Worm (Caenorhabditis elegans) whole organism, L3 larva: ENCODE results near the gene ZC376.8.

Source experiments
- R02D3.7 ChIP-seq: fragments of 150-350 bp; optimal IDR thresholded peaks from 2 replicates; lab custom pipeline; 2014; ENCODE audit warnings: missing biosample characterization, missing genetic modification characterization
- aly-2 ChIP-seq: fragments of 150-350 bp; optimal IDR thresholded peaks from 2 replicates; lab custom pipeline; 2014; ENCODE audit warnings: missing biosample characterization, missing genetic modification characterization
- ama-1 ChIP-seq: fragments of 150-350 bp; optimal IDR thresholded peaks from 2 replicates; lab custom pipeline; 2018
- ceh-82 ChIP-seq: fragments of 150-350 bp; optimal IDR thresholded peaks from 2 replicates; lab custom pipeline; 2014; ENCODE audit warnings: missing biosample characterization, missing genetic modification characterization
- daf-12 ChIP-seq: fragments of 150-350 bp; optimal IDR thresholded peaks from 2 replicates; lab custom pipeline; 2014; ENCODE audit warnings: missing biosample characterization, missing genetic modification reagents, missing genetic modification characterization
- elt-1 ChIP-seq: fragments of 150-350 bp; optimal IDR thresholded peaks from 2 replicates; lab custom pipeline; 2014; ENCODE audit warnings: missing biosample characterization, missing genetic modification characterization
- elt-3 ChIP-seq, 3 experiments: fragments of 150-350 bp in 1 of 3; sonication (generic microtip) in 2 of 3; optimal IDR thresholded peaks; 2 replicates in 2 of 3; 4 replicates in 1 of 3; lab custom pipeline; 2014 to 2017; ENCODE audit warnings: missing biosample characterization in 3 of 3, missing genetic modification characterization in 3 of 3
- fos-1 ChIP-seq: fragments of 150-350 bp; optimal IDR thresholded peaks from 2 replicates; lab custom pipeline; 2014; ENCODE audit warnings: missing biosample characterization, missing genetic modification characterization
- nfya-1 ChIP-seq: sonication (generic microtip); optimal IDR thresholded peaks from 2 replicates; lab custom pipeline; 2017; ENCODE audit warnings: missing genetic modification characterization, mild to moderate bottlenecking, missing compliant biosample characterization, antibody characterized with exemption, moderate library complexity; ENCODE audit not compliant: insufficient read depth
- nhr-12 ChIP-seq: fragments of 150-350 bp; optimal IDR thresholded peaks from 2 replicates; lab custom pipeline; 2014; ENCODE audit warnings: missing biosample characterization, missing genetic modification characterization
- nhr-25 ChIP-seq: sonication (generic microtip); optimal IDR thresholded peaks from 2 replicates; lab custom pipeline; 2017; ENCODE audit warnings: missing biosample characterization, missing genetic modification characterization
- nhr-28 ChIP-seq: fragments of 150-350 bp; optimal IDR thresholded peaks from 2 replicates; lab custom pipeline; 2014; ENCODE audit warnings: missing biosample characterization, missing genetic modification characterization
- snpc-4 ChIP-seq: fragments of 150-350 bp; optimal IDR thresholded peaks from 2 replicates; lab custom pipeline; 2014; ENCODE audit warnings: missing biosample characterization, missing genetic modification characterization
- unc-62 ChIP-seq: fragments of 150-350 bp; sonication (generic microtip); optimal IDR thresholded peaks from 4 replicates; lab custom pipeline; 2014; ENCODE audit warnings: missing biosample characterization, missing genetic modification reagents, missing genetic modification characterization

- TF ChIP-seq aly-2 (no peak), elt-1 (tag; lab: Kevin White, UChicago) (no peak), daf-12 (tag; lab: Kevin White, UChicago) (no peak), ceh-82 (tag; lab: Kevin White, UChicago) (no peak), ama-1 (lab: Kevin White, UChicago) (no peak), snpc-4 (tag; lab: Kevin White, UChicago) (no peak), fos-1 (tag; lab: Kevin White, UChicago) (no peak), unc-62 (no peak), nfya-1 (tag; lab: Kevin White, UChicago) (peak; percentile 53), nhr-28 (tag; lab: Kevin White, UChicago) (no peak), R02D3.7 (tag; lab: Kevin White, UChicago) (no peak), elt-3 (tag; optimal IDR thresholded peaks at IDR 0.05; lab: Kevin White, UChicago) (no peak), nhr-25 (tag; lab: Kevin White, UChicago) (no peak), nhr-12 (tag; lab: Kevin White, UChicago) (no peak)
Observed at ce11 chrV:14143634-14144033, 36.4 kb upstream of the ZC376.8 start.
